Worm (Caenorhabditis elegans): ENCODE measurements around the gene his-37.
A peak's percentile ranks its signal among the peaks of the same experiment; 100 is the strongest.

The his-37 gene

DNA sequence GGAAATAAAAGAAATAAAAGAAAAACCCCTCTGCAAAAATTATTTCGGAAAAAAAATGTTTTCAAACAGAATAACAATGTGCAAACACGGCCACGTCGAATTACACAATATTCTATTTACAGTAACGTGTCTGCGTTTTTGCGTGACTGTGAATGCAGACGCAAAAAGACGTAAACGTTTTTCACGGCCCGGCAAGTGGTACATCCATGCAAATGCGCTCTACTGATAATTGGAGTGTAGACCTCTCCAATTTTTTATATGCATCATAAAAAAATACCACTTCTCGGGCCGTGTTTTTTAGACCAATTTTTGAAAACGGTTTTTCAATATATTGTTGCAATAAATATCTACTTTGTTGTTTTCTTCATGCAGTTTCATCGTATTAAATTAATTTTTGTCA, 2.6 kb downstream of the his-37 start, which contains the start of gene nstp-10 (continued):
- peak; percentile 31 for TF ChIP-seq C16A3.4 (tag; optimal IDR thresholded peaks at IDR 0.05)
- TF ChIP-seq lin-39 (tag; optimal IDR thresholded peaks at IDR 0.05) = no peak
- TF ChIP-seq ces-1 (GFP tag; optimal IDR thresholded peaks at IDR 0.05) = no peak
- no peak for TF ChIP-seq unc-98 (GFP tag; IDR thresholded peaks at IDR 0.05)
- TF ChIP-seq sptf-1 (tag; optimal IDR thresholded peaks at IDR 0.05) = no peak
- TF ChIP-seq grh-1 (GFP tag; IDR thresholded peaks at IDR 0.05) = no peak
- TF ChIP-seq nhr-47 (tag; optimal IDR thresholded peaks at IDR 0.05) = peak; percentile 45
- TF ChIP-seq blmp-1 (tag; optimal IDR thresholded peaks at IDR 0.05) = no peak
- TF ChIP-seq snu-23 (GFP tag; optimal IDR thresholded peaks at IDR 0.05) = peak; percentile 67
- TF ChIP-seq rnt-1 (tag; optimal IDR thresholded peaks at IDR 0.05) = peak; percentile 36
- TF ChIP-seq aly-2 (tag; optimal IDR thresholded peaks at IDR 0.05) = no peak
- TF ChIP-seq alr-1 (tag; optimal IDR thresholded peaks at IDR 0.05; ENCODE audit: borderline replicate concordance) = no peak
- no peak for TF ChIP-seq nhr-85 (tag)
- peak; percentile 46 for TF ChIP-seq swsn-7 (tag; optimal IDR thresholded peaks at IDR 0.05)
- peak; percentile 12 for TF ChIP-seq fos-1 (tag; optimal IDR thresholded peaks at IDR 0.05)
- no peak for TF ChIP-seq ceh-8 (GFP tag; optimal IDR thresholded peaks at IDR 0.05)
- peak; percentile 16 for TF ChIP-seq dsc-1 (tag; optimal IDR thresholded peaks at IDR 0.05)
- TF ChIP-seq nhr-19 (GFP tag; conservative IDR thresholded peaks at IDR 0.05) = peak; percentile 50
- TF ChIP-seq snpc-4 (tag; optimal IDR thresholded peaks at IDR 0.05) = peak; percentile 4
- TF ChIP-seq fkh-8 (tag; optimal IDR thresholded peaks at IDR 0.05) = peak; percentile 11
- peak; percentile 73 for TF ChIP-seq F16B12.6 (tag; optimal IDR thresholded peaks at IDR 0.05)
- TF ChIP-seq ceh-90 (tag; optimal IDR thresholded peaks at IDR 0.05) = no peak
- no peak for TF ChIP-seq ztf-4 (tag; optimal IDR thresholded peaks at IDR 0.05)
- no peak for TF ChIP-seq elt-3 (tag; optimal IDR thresholded peaks at IDR 0.05)
- TF ChIP-seq hlh-17 (GFP tag; optimal IDR thresholded peaks at IDR 0.05; ENCODE audit: borderline replicate concordance) = no peak
- peak; percentile 12 to 46 (median 43) for TF ChIP-seq dpl-1 (GFP tag; optimal IDR thresholded peaks at IDR 0.05)
- TF ChIP-seq nhr-12 (tag; optimal IDR thresholded peaks at IDR 0.05) = no peak
- no peak for TF ChIP-seq ama-1 (optimal IDR thresholded peaks at IDR 0.05)
- peak; percentile 44 for TF ChIP-seq nhr-20 (tag; optimal IDR thresholded peaks at IDR 0.05)
- TF ChIP-seq lin-14 (GFP tag; optimal IDR thresholded peaks at IDR 0.05) = peak; percentile 67

- no peak for TF ChIP-seq lin-13 (GFP tag; optimal IDR thresholded peaks at IDR 0.05)
- TF ChIP-seq nhr-47 (tag; optimal IDR thresholded peaks at IDR 0.05) = no peak
- peak; percentile 18 for TF ChIP-seq nhr-71 (tag; optimal IDR thresholded peaks at IDR 0.05)
- no peak for TF ChIP-seq mdl-1 (tag; optimal IDR thresholded peaks at IDR 0.05)
- TF ChIP-seq mef-2 (tag; optimal IDR thresholded peaks at IDR 0.05) = no peak
- TF ChIP-seq tlp-1 (tag; optimal IDR thresholded peaks at IDR 0.05) = no peak
- TF ChIP-seq sox-4 (tag; optimal IDR thresholded peaks at IDR 0.05) = no peak
- TF ChIP-seq nhr-237 (tag; optimal IDR thresholded peaks at IDR 0.05) = no peak
- peak; percentile 1 for TF ChIP-seq snu-23 (GFP tag; optimal IDR thresholded peaks at IDR 0.05)
- no peak for TF ChIP-seq lir-3 (tag; optimal IDR thresholded peaks at IDR 0.05; ENCODE audit: poor library complexity)
- TF ChIP-seq unc-98 (GFP tag; IDR thresholded peaks at IDR 0.05) = no peak
- no peak for TF ChIP-seq Y116A8C.19 (tag; optimal IDR thresholded peaks at IDR 0.05; ENCODE audit: borderline replicate concordance)
- TF ChIP-seq isw-1 (GFP tag; IDR thresholded peaks at IDR 0.05) = no peak
- TF ChIP-seq nhr-77 (tag; optimal IDR thresholded peaks at IDR 0.05) = no peak
- no peak for TF ChIP-seq lin-35 (GFP tag; optimal IDR thresholded peaks at IDR 0.05)
- no peak for TF ChIP-seq dpl-1 (GFP tag; optimal IDR thresholded peaks at IDR 0.05)
- no peak for TF ChIP-seq hlh-17 (GFP tag; optimal IDR thresholded peaks at IDR 0.05; ENCODE audit: borderline replicate concordance)
- no peak for TF ChIP-seq lin-15B (tag; optimal IDR thresholded peaks at IDR 0.05)
- TF ChIP-seq elt-2 (tag; optimal IDR thresholded peaks at IDR 0.05) = no peak
- no peak for TF ChIP-seq ceh-90 (tag; optimal IDR thresholded peaks at IDR 0.05)
- no peak for TF ChIP-seq grh-1 (GFP tag; IDR thresholded peaks at IDR 0.05)
- no peak for TF ChIP-seq ztf-4 (tag; optimal IDR thresholded peaks at IDR 0.05)
- no peak for TF ChIP-seq F16B12.6 (tag; optimal IDR thresholded peaks at IDR 0.05)
- no peak for TF ChIP-seq ets-5 (GFP tag; IDR thresholded peaks at IDR 0.05)
- no peak for TF ChIP-seq zag-1 (tag; optimal IDR thresholded peaks at IDR 0.05)
- no peak for TF ChIP-seq aly-2 (tag; optimal IDR thresholded peaks at IDR 0.05)
- TF ChIP-seq fkh-4 (tag; optimal IDR thresholded peaks at IDR 0.05; ENCODE audit: borderline replicate concordance) = no peak
- TF ChIP-seq vab-15 (tag; optimal IDR thresholded peaks at IDR 0.05) = no peak
- TF ChIP-seq fos-1 (tag; optimal IDR thresholded peaks at IDR 0.05) = no peak
- no peak for TF ChIP-seq ceh-8 (GFP tag; optimal IDR thresholded peaks at IDR 0.05)
- TF ChIP-seq unc-86 (tag; optimal IDR thresholded peaks at IDR 0.05) = no peak
- no peak for TF ChIP-seq efl-1 (optimal IDR thresholded peaks at IDR 0.05)
- no peak for TF ChIP-seq efl-1 (GFP tag; optimal IDR thresholded peaks at IDR 0.05 in 1 of 2)
- no peak for TF ChIP-seq C16A3.4 (tag; optimal IDR thresholded peaks at IDR 0.05)
- no peak for TF ChIP-seq nhr-28 (tag; optimal IDR thresholded peaks at IDR 0.05)
Observed at ce11 chrV:9550313-9550712, 3.4 kb downstream of the his-37 start, which contains the start of gene ehbp-1. ehbp-1 (plus strand) TSS chrV:9550644.
